Fruit fly (Drosophila melanogaster): ENCODE results near the gene skd.

skd gene

DNA sequence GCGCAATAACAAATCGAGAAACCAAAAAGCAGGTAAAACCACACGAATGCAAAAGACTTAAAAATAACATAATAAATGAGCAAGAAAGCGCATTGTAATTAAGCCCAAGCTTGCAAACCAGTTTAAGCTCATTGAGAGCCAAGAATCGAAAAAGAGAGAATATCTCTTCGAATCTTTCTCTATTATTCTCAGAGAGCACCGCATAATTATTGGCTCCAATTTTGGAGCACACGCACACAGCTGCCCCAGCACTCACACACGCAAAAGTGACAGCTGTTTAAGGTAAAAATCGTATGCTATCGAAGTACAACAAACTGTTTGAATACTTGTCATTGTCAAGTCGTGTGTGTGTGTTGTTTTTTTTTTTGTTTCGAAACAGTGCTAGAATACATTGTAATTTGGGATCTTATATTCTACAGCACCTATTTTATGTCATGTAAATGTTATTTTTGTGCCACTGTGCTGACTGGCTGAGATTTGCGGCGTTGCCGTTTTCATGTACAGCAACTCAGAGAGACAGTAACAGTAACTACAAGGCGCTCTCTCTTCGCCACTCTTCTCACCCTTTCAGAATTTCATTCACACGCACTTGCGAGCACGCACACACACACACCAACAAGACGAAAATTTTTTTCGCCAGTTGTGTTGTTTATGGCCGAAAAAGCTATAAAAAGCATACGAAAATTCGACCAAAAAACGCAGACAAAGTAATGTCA lies 17.7 kb downstream of the skd start (continued):
- TF ChIP-seq peb (GFP tag; IDR thresholded peaks at IDR 0.05) (peak; percentile 26; the same call in 1 of the 2 replicates), p53 (GFP tag; optimal IDR thresholded peaks at IDR 0.05) (no peak), CkIIα-i1 (GFP tag; IDR thresholded peaks at IDR 0.05) (no peak), CG13296 (GFP tag; optimal IDR thresholded peaks at IDR 0.05) (peak; percentile 31), CG15514 (GFP tag; optimal IDR thresholded peaks at IDR 0.05) (peak; percentile 6), Hand (GFP tag; optimal IDR thresholded peaks at IDR 0.05) (no peak), CG18011 (GFP tag; optimal IDR thresholded peaks at IDR 0.05) (peak; percentile 36), CG17568 (GFP tag; optimal IDR thresholded peaks at IDR 0.05) (no peak), CG1602 (GFP tag; optimal IDR thresholded peaks at IDR 0.05) (no peak), Adf1 (GFP tag; IDR thresholded peaks at IDR 0.05) (peak; percentile 62), Myb (GFP tag; optimal IDR thresholded peaks at IDR 0.05) (peak; percentile 33), CG12104 (GFP tag; optimal IDR thresholded peaks at IDR 0.05) (peak; percentile 26), CG2678 (tag; optimal IDR thresholded peaks at IDR 0.05) (peak; percentile 41), CG14710 (tag; optimal IDR thresholded peaks at IDR 0.05) (peak; percentile 2), CG11398 (GFP tag; optimal IDR thresholded peaks at IDR 0.05) (no peak), CG7745 (tag; optimal IDR thresholded peaks at IDR 0.05) (peak; percentile 43), ewg (GFP tag; optimal IDR thresholded peaks at IDR 0.05) (peak; percentile 16), Bgb (GFP tag; IDR thresholded peaks at IDR 0.05; ENCODE audit: partially characterized antibody) (peak; percentile 51; the same call in 1 of the 2 replicates), TFAM (GFP tag; optimal IDR thresholded peaks at IDR 0.05) (no peak), CG31441 (GFP tag; IDR thresholded peaks at IDR 0.05) (no peak; the same call in 1 of the 2 replicates), C15 (GFP tag; IDR thresholded peaks at IDR 0.05) (no peak), CG12744 (GFP tag; optimal IDR thresholded peaks at IDR 0.05) (peak; percentile 2), tin (GFP tag; optimal IDR thresholded peaks at IDR 0.05) (peak; percentile 22), CG6272 (GFP tag; IDR thresholded peaks at IDR 0.05) (no peak), CG1792 (GFP tag; optimal IDR thresholded peaks at IDR 0.05) (no peak), CG2120 (GFP tag; optimal IDR thresholded peaks at IDR 0.05) (peak; percentile 75), toy (GFP tag; IDR thresholded peaks at IDR 0.05) (no peak), CG3847 (GFP tag; IDR thresholded peaks at IDR 0.05) (no peak; the same call in 1 of the 2 replicates), CG11695 (GFP tag; IDR thresholded peaks at IDR 0.05) (peak; percentile 69), az2 (GFP tag; optimal IDR thresholded peaks at IDR 0.05) (peak; percentile 31), Ada2b (GFP tag; IDR thresholded peaks at IDR 0.05) (peak; percentile 58), CG43689 (GFP tag; IDR thresholded peaks at IDR 0.05) (no peak), gro (GFP tag; optimal IDR thresholded peaks at IDR 0.05) (peak; percentile 18), CG34224 (GFP tag; IDR thresholded peaks at IDR 0.05; ENCODE audit: partially characterized antibody) (no peak), CG12391 (tag; optimal IDR thresholded peaks at IDR 0.05) (peak; percentile 48), crp (GFP tag; optimal IDR thresholded peaks at IDR 0.05) (peak in 1 of 2 experiments; percentile 69), Trl (optimal IDR thresholded peaks at IDR 0.05) (peak; percentile 76 to 83), Trl (GFP tag; optimal IDR thresholded peaks at IDR 0.05) (peak; percentile 6), Hr3 (GFP tag; optimal IDR thresholded peaks at IDR 0.05) (peak; percentile 8), jumu (GFP tag; optimal IDR thresholded peaks at IDR 0.05) (peak; percentile 50), CG1603 (tag; optimal IDR thresholded peaks at IDR 0.05) (peak; percentile 17), CG8089 (GFP tag; optimal IDR thresholded peaks at IDR 0.05) (no peak)
